Fruit fly (Drosophila melanogaster) whole organism: Measurements from ENCODE around the gene CG5217.

Source experiments
- CG8478 ChIP-seq: fragments of >200 bp; optimal IDR thresholded peaks from 2 replicates; lab custom pipeline; 2018; ENCODE audit warnings: inconsistent platforms
- usp ChIP-seq: fragments of >200 bp; optimal IDR thresholded peaks from 2 replicates; lab custom pipeline; 2017; ENCODE audit warnings: missing biosample characterization, missing genetic modification characterization, mixed read lengths

DNA sequence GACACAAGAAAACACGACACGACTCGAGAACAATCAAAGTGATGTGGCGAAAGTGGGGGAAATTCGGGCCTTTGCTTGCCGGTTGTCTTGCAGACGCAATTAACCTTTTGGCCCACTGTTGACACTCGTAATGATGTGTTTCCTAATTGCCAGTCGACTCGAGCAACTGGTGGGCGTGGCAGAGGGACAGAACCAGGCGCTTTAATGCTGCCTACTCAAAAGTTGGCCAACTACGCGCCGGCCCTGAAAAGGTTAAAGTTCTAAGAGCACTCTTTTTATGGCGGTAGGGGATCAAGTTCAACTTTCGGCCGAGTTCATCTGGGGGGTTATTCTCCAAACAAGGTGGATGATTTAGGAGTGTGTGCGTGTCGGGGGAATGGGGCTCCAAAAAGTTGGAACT is 26.6 kb downstream of the CG5217 start:
- no peak for TF ChIP-seq CG8478 (lab: Kevin White, UChicago)
- TF ChIP-seq usp (GFP tag; lab: Kevin White, UChicago) = no peak
